Worm (Caenorhabditis elegans): ENCODE results near the gene hex-5.

- TF ChIP-seq klf-2 (GFP tag; conservative IDR thresholded peaks at IDR 0.05): no peak
- no peak for TF ChIP-seq ref-1 (GFP tag; conservative IDR thresholded peaks at IDR 0.05)
- TF ChIP-seq tab-1 (GFP tag; IDR thresholded peaks at IDR 0.05): no peak
- TF ChIP-seq flt-1 (GFP tag; IDR thresholded peaks at IDR 0.05): no peak
- no peak for TF ChIP-seq cog-1 (tag; optimal IDR thresholded peaks at IDR 0.05)
- TF ChIP-seq T22C8.4 (GFP tag; IDR thresholded peaks at IDR 0.05): no peak
- TF ChIP-seq ztf-23 (GFP tag; IDR thresholded peaks at IDR 0.05): no peak
- TF ChIP-seq med-1 (GFP tag; optimal IDR thresholded peaks at IDR 0.05; ENCODE audit: insufficient read depth): no peak
Observed at ce11 chrX:14947355-14947668, 42.3 kb upstream of the hex-5 start.

All from whole organism, midembryonic.